Worm (Caenorhabditis elegans): ENCODE measurements around the gene F37C4.5.

F37C4.5 gene

DNA sequence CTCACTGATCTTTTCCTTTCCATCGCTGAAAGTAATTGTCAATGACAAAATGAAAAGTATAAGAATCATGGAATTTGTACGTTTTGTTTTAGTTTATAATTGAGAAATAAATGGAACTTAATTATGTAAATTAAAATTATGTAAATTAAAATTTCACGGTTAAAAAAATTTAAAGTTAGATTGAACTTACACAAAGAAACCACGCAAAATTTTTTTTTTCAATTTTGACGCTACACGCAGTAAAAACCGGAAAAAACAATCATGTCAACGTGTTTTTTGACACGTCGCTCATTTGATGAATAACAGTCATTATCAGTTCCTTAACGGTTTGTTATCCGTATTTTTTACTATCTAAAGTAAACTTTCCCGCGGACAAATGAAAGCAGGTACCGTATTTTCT, 7.5 kb upstream of the F37C4.5 start, which contains the start of the genes F37C4.8 and oac-23:
F37C4.8 (minus strand) TSS at position 101 of the 400 bp plus-strand sequence.
oac-23 (plus strand) TSS at position 323 of the 400 bp plus-strand sequence.
- TF ChIP-seq attf-4 (tag; optimal IDR thresholded peaks at IDR 0.05) = no peak
- TF ChIP-seq aha-1 (tag) = peak; percentile 32

DNA sequence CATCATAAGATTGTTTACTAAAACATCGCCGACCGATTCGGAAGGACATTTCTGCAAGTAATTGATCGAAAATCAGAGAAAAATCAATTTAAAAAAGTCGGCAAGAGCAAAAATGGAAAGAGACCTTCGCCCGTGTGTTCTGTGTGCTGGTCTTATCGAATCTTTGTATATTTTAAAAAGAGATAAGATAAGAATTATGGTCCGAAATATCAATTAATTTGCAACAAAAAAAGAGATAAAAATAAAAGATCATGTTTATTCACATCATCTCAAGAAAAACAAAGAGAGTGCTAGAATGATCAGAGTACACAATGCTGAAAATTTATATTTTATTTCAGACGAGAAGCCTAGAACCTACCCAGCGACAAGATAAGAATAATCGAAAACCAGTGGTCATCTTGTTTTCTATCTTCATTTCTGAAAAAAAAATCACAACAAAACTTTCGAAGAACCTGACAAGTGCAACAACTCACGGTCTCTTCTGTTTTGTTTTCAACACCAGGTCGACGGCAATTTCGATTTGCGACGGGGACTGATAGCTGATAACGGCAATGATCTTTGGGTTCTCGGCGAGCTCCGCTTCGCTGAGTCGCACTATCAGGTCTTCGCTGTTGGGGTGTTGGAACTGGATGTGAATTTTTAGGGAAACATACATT, 4.8 kb upstream of the F37C4.5 start, which contains the start of gene F37C4.6:
F37C4.6 (minus strand) TSS at position 51 of the 656 bp plus-strand sequence.
- TF ChIP-seq daf-16 (GFP tag; optimal IDR thresholded peaks at IDR 0.05) = no peak
- peak; percentile 85 for TF ChIP-seq daf-16 (tag; optimal IDR thresholded peaks at IDR 0.05)
- peak; percentile 9 for TF ChIP-seq nhr-28 (tag; optimal IDR thresholded peaks at IDR 0.05)
- TF ChIP-seq pqm-1 (tag; optimal IDR thresholded peaks at IDR 0.05) = peak; percentile 18
- TF ChIP-seq F10B5.3 (tag; optimal IDR thresholded peaks at IDR 0.05) = no peak
- TF ChIP-seq hlh-11 (tag; optimal IDR thresholded peaks at IDR 0.05) = peak; percentile 49
- peak; percentile 14; the same call in 1 of the 2 replicates for TF ChIP-seq dmd-6 (GFP tag; IDR thresholded peaks at IDR 0.05)

- TF ChIP-seq nhr-28 (tag; optimal IDR thresholded peaks at IDR 0.05) = no peak
- TF ChIP-seq aha-1 (tag) = peak; percentile 91
- peak in 1 of 2 experiments; percentile 67 for TF ChIP-seq unc-62 (GFP tag; optimal IDR thresholded peaks at IDR 0.05 in 1 of 2)
- no peak for TF ChIP-seq unc-62 (tag; optimal IDR thresholded peaks at IDR 0.05)
Observed at ce11 chrIV:3876955-3877354, 3.3 kb upstream of the F37C4.5 start.

DNA sequence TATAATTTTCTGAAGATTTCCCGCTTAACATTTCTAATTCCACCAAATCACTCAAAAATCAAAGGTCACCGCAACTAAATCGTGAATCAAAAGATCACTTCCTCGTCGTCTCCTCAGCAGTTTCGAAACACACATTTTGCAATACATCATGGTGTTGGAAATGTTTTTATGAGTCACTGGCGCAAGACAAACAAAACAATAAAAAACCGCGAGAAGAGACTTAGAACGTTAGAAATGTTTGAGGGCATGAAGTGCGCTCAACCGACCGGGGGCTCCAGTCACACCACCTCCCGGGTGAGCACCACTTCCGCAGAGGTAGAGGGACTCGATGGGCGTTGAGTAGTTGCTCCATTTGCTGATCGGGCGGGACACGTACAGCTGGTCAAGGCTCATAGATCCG, 1.7 kb upstream of the F37C4.5 start:
- TF ChIP-seq ceh-62 (tag; optimal IDR thresholded peaks at IDR 0.05) = no peak
- no peak for TF ChIP-seq lsy-2 (tag; optimal IDR thresholded peaks at IDR 0.05)
- TF ChIP-seq set-16 (GFP tag; IDR thresholded peaks at IDR 0.05) = peak; percentile 57
- TF ChIP-seq dve-1 (tag; optimal IDR thresholded peaks at IDR 0.05; ENCODE audit: insufficient read depth) = peak; percentile 70
- TF ChIP-seq T20F7.1 (GFP tag; optimal IDR thresholded peaks at IDR 0.05) = no peak
- peak in 1 of 2 experiments; percentile 41 for TF ChIP-seq hif-1 (tag; optimal IDR thresholded peaks at IDR 0.05)
- no peak for TF ChIP-seq duxl-1 (tag; optimal IDR thresholded peaks at IDR 0.05; ENCODE audit: poor library complexity)
- TF ChIP-seq hlh-11 (tag; optimal IDR thresholded peaks at IDR 0.05) = peak; percentile 73
- peak; percentile 86 for TF ChIP-seq nhr-6 (tag; optimal IDR thresholded peaks at IDR 0.05)
- no peak for TF ChIP-seq saeg-2 (GFP tag; IDR thresholded peaks at IDR 0.05)
- TF ChIP-seq F26F4.8 (GFP tag; conservative IDR thresholded peaks at IDR 0.05) = no peak
- TF ChIP-seq snpc-4 (tag; optimal IDR thresholded peaks at IDR 0.05) = no peak
- TF ChIP-seq pqm-1 (tag; optimal IDR thresholded peaks at IDR 0.05) = peak; percentile 24
- no peak for TF ChIP-seq lin-39 (tag; optimal IDR thresholded peaks at IDR 0.05)
- TF ChIP-seq nhr-10 (tag; optimal IDR thresholded peaks at IDR 0.05) = no peak
- no peak for TF ChIP-seq D1046.2 (GFP tag; IDR thresholded peaks at IDR 0.05)
- no peak for TF ChIP-seq pha-4 (GFP tag; IDR thresholded peaks at IDR 0.05)
- peak; percentile 38 for TF ChIP-seq pha-4 (tag; optimal IDR thresholded peaks at IDR 0.05)
- peak; percentile 7 for TF ChIP-seq nhr-28 (tag; optimal IDR thresholded peaks at IDR 0.05)
- TF ChIP-seq daf-16 (GFP tag; optimal IDR thresholded peaks at IDR 0.05) = peak in 1 of 2 experiments; percentile 7
- TF ChIP-seq daf-16 (tag; optimal IDR thresholded peaks at IDR 0.05) = peak; percentile 78
- TF ChIP-seq hlh-30 (tag; optimal IDR thresholded peaks at IDR 0.05; ENCODE audit: insufficient read depth) = peak; percentile 73
- peak; percentile 17 for TF ChIP-seq rbr-2 (tag; optimal IDR thresholded peaks at IDR 0.05)
- TF ChIP-seq mep-1 (tag; optimal IDR thresholded peaks at IDR 0.05) = peak; percentile 68
- no peak for TF ChIP-seq F37D6.2 (tag; optimal IDR thresholded peaks at IDR 0.05)
- TF ChIP-seq php-3 (GFP tag; IDR thresholded peaks at IDR 0.05) = peak; percentile 70
- TF ChIP-seq mes-2 (tag; optimal IDR thresholded peaks at IDR 0.05; ENCODE audit: poor library complexity, severe bottlenecking) = peak; percentile 57
- TF ChIP-seq dmd-6 (GFP tag; IDR thresholded peaks at IDR 0.05) = peak; percentile 73
- no peak for TF ChIP-seq vab-7 (GFP tag; IDR thresholded peaks at IDR 0.05)
- TF ChIP-seq unc-39 (tag; optimal IDR thresholded peaks at IDR 0.05) = no peak
- no peak for TF ChIP-seq Y105C5A.15 (GFP tag; IDR thresholded peaks at IDR 0.05)
- no peak for TF ChIP-seq ceh-44 (GFP tag; IDR thresholded peaks at IDR 0.05)
- peak in 1 of 2 experiments; percentile 44 for TF ChIP-seq mdl-1 (tag; optimal IDR thresholded peaks at IDR 0.05)
- TF ChIP-seq nhr-48 (tag; optimal IDR thresholded peaks at IDR 0.05) = peak; percentile 22
- no peak for TF ChIP-seq daf-12 (tag; optimal IDR thresholded peaks at IDR 0.05)
- 0 out of 2 replicates have a peak, but pooled peaks have one; percentile 45 for TF ChIP-seq ceh-20 (GFP tag; IDR thresholded peaks at IDR 0.05)
- TF ChIP-seq lin-13 (GFP tag; optimal IDR thresholded peaks at IDR 0.05) = peak; percentile 42

All from whole organism, L4 larva.